Fruit fly (Drosophila melanogaster) whole organism, embryonic: ENCODE results near the gene Rbp1-like.

Experiments
- Bteb2 ChIP-seq: fragments of 200-800 bp; sonication (Bioruptor generic); optimal IDR thresholded peaks from 2 replicates; lab custom pipeline; 2016; ENCODE audit warnings: missing biosample characterization, missing genetic modification characterization
- CG10209 ChIP-seq: fragments of 200-800 bp; sonication (Bioruptor generic); optimal IDR thresholded peaks from 3 replicates; lab custom pipeline; 2017; ENCODE audit warnings: missing biosample characterization, mild to moderate bottlenecking, missing genetic modification characterization, missing genetic modification reagents
- CG10366 ChIP-seq: fragments of 200-800 bp; sonication (Bioruptor generic); IDR thresholded peaks from 2 replicates; pipeline ENCODE4 v1.3.6; 2022; ENCODE audit warnings: missing biosample characterization, missing genetic modification characterization
- CG10543 ChIP-seq: fragments of 200-800 bp; sonication (Bioruptor generic); optimal IDR thresholded peaks from 3 replicates; lab custom pipeline; 2017; ENCODE audit warnings: missing biosample characterization, mild to moderate bottlenecking, missing genetic modification characterization, moderate library complexity
- CG10959 ChIP-seq: fragments of 200-800 bp; sonication (Bioruptor generic); IDR thresholded peaks from 2 replicates; pipeline ENCODE4 v1.3.6; 2022; ENCODE audit warnings: missing biosample characterization, missing genetic modification characterization
- CG11093 ChIP-seq: fragments of 200-800 bp; sonication (Bioruptor generic); IDR thresholded peaks from 3 replicates; pipeline ENCODE4 v1.3.6; 2022; ENCODE audit warnings: missing biosample characterization, missing genetic modification characterization
- CG11247 ChIP-seq: fragments of 200-800 bp; sonication (Bioruptor generic); IDR thresholded peaks from 2 replicates; pipeline ENCODE4 v1.3.6; 2022; ENCODE audit warnings: missing biosample characterization, missing genetic modification characterization
- CG11696 ChIP-seq: fragments of 200-800 bp; sonication (Bioruptor generic); IDR thresholded peaks from 2 replicates; pipeline ENCODE4 v1.3.6; 2022; ENCODE audit warnings: missing biosample characterization, missing genetic modification characterization
- CG11723 ChIP-seq: fragments of 200-800 bp; sonication (Bioruptor generic); optimal IDR thresholded peaks from 2 replicates; lab custom pipeline; 2017; ENCODE audit warnings: missing biosample characterization, mild to moderate bottlenecking, missing genetic modification characterization
- CG12744 ChIP-seq: fragments of 200-800 bp; sonication (Bioruptor generic); optimal IDR thresholded peaks from 2 replicates; lab custom pipeline; 2016; ENCODE audit warnings: missing biosample characterization, missing genetic modification characterization
- CG15011 ChIP-seq: fragments of 200-800 bp; sonication (Bioruptor generic); optimal IDR thresholded peaks from 3 replicates; lab custom pipeline; 2018; ENCODE audit warnings: missing biosample characterization, mild to moderate bottlenecking, missing genetic modification characterization
- CG16863 ChIP-seq: fragments of 200-800 bp; sonication (Bioruptor generic); optimal IDR thresholded peaks from 3 replicates; lab custom pipeline; 2016; ENCODE audit warnings: missing biosample characterization, missing genetic modification characterization
- CG17328 ChIP-seq: fragments of 200-800 bp; sonication (Bioruptor generic); IDR thresholded peaks from 2 replicates; pipeline ENCODE4 v1.3.6; 2022; ENCODE audit warnings: missing biosample characterization, missing genetic modification characterization
- CG17802 ChIP-seq: fragments of 200-800 bp; sonication (Bioruptor generic); optimal IDR thresholded peaks from 2 replicates; lab custom pipeline; 2018; ENCODE audit warnings: missing biosample characterization, mild to moderate bottlenecking, missing genetic modification characterization, moderate library complexity
- CG2120 ChIP-seq: fragments of 200-800 bp; sonication (Bioruptor generic); optimal IDR thresholded peaks from 3 replicates; lab custom pipeline; 2016; ENCODE audit warnings: missing biosample characterization, missing genetic modification characterization
- CG34422 ChIP-seq: fragments of 200-800 bp; sonication (Bioruptor generic); IDR thresholded peaks from 3 replicates; pipeline ENCODE4 v1.3.6; 2022; ENCODE audit warnings: missing biosample characterization, missing genetic modification characterization
- CG4282 ChIP-seq: fragments of 200-800 bp; sonication (Bioruptor generic); optimal IDR thresholded peaks from 2 replicates; lab custom pipeline; 2016; ENCODE audit warnings: missing biosample characterization, missing genetic modification characterization
- CG6689 ChIP-seq: fragments of 200-800 bp; sonication (Bioruptor generic); IDR thresholded peaks from 2 replicates; pipeline ENCODE4 v1.3.6; 2022; ENCODE audit warnings: missing biosample characterization, missing genetic modification characterization
- CG7786 ChIP-seq: fragments of 200-800 bp; sonication (Bioruptor generic); optimal IDR thresholded peaks from 2 replicates; lab custom pipeline; 2016; ENCODE audit warnings: missing biosample characterization, missing genetic modification characterization
- CG8924 ChIP-seq: fragments of 200-800 bp; optimal IDR thresholded peaks from 3 replicates; lab custom pipeline; 2019; ENCODE audit warnings: missing biosample characterization, mild to moderate bottlenecking, missing genetic modification characterization, moderate library complexity
- CkIIα-i1 ChIP-seq: fragments of 200-800 bp; sonication (Bioruptor generic); IDR thresholded peaks from 2 replicates; pipeline ENCODE4 v1.3.6; 2022; ENCODE audit warnings: missing biosample characterization, missing genetic modification characterization
- D ChIP-seq, 2 experiments: fragments of 200-800 bp in 1 of 2; fragments of >200 bp in 1 of 2; sonication (Bioruptor generic) in 1 of 2; optimal IDR thresholded peaks; 2 replicates in 1 of 2; 3 replicates in 1 of 2; lab custom pipeline; 2017; ENCODE audit warnings: mild to moderate bottlenecking in 1 of 2, missing biosample characterization in 1 of 2, missing genetic modification characterization in 1 of 2, missing genetic modification reagents in 1 of 2
- Dip2 ChIP-seq: fragments of 200-800 bp; sonication (Bioruptor generic); IDR thresholded peaks from 2 replicates; pipeline ENCODE4 v1.3.6; 2022; ENCODE audit warnings: missing biosample characterization, missing genetic modification characterization
- Ets65A ChIP-seq: fragments of 200-800 bp; sonication (Bioruptor generic); peaks from one replicate; lab custom pipeline; 2016; ENCODE audit warnings: missing biosample characterization, missing genetic modification characterization
- HLHmδ ChIP-seq: fragments of 200-800 bp; sonication (Bioruptor generic); optimal IDR thresholded peaks from 2 replicates; lab custom pipeline; 2018; ENCODE audit warnings: missing biosample characterization, mild to moderate bottlenecking, missing genetic modification characterization, moderate library complexity
- HmgZ ChIP-seq: fragments of 200-800 bp; sonication (Bioruptor generic); optimal IDR thresholded peaks from 2 replicates; lab custom pipeline; 2018; ENCODE audit warnings: missing biosample characterization, mild to moderate bottlenecking, missing genetic modification characterization
- NC2α ChIP-seq: fragments of 200-800 bp; sonication (Bioruptor generic); optimal IDR thresholded peaks from 2 replicates; lab custom pipeline; 2016; ENCODE audit warnings: missing biosample characterization, missing genetic modification characterization
- Nf-YA ChIP-seq: fragments of 200-800 bp; sonication (Bioruptor generic); IDR thresholded peaks from 2 replicates; pipeline ENCODE4 v1.3.6; 2022; ENCODE audit warnings: missing biosample characterization, missing genetic modification characterization
- Nf-YC ChIP-seq: fragments of 200-800 bp; optimal IDR thresholded peaks from 3 replicates; lab custom pipeline; 2019; ENCODE audit warnings: missing biosample characterization, mild to moderate bottlenecking, missing genetic modification characterization, moderate library complexity
- Sin3A ChIP-seq: fragments of >200 bp; optimal IDR thresholded peaks from 2 replicates; lab custom pipeline; 2018
- Sox100B ChIP-seq: fragments of 200-800 bp; sonication (Bioruptor generic); optimal IDR thresholded peaks from 3 replicates; lab custom pipeline; 2018; ENCODE audit warnings: missing biosample characterization, mild to moderate bottlenecking, missing genetic modification characterization
- Sry-β ChIP-seq: fragments of 200-800 bp; sonication (Bioruptor generic); optimal IDR thresholded peaks from 2 replicates; lab custom pipeline; 2018; ENCODE audit warnings: missing biosample characterization, mild to moderate bottlenecking, missing genetic modification characterization, moderate library complexity
- Tbp ChIP-seq: fragments of >200 bp; optimal IDR thresholded peaks from 2 replicates; lab custom pipeline; 2018; ENCODE audit warnings: missing biosample characterization, missing genetic modification characterization
- cas ChIP-seq: fragments of 200-800 bp; sonication (Bioruptor generic); IDR thresholded peaks from 2 replicates; pipeline ENCODE4 v1.3.6; 2022; ENCODE audit warnings: missing biosample characterization, missing genetic modification characterization
- cato ChIP-seq: fragments of 200-800 bp; sonication (Bioruptor generic); optimal IDR thresholded peaks from 2 replicates; lab custom pipeline; 2016; ENCODE audit warnings: missing biosample characterization, missing genetic modification characterization, borderline replicate concordance
- dmrt11E ChIP-seq: fragments of 200-800 bp; sonication (Bioruptor generic); optimal IDR thresholded peaks from 3 replicates; lab custom pipeline; 2018; ENCODE audit warnings: missing biosample characterization, mild to moderate bottlenecking, missing genetic modification characterization, moderate library complexity
- fd102C ChIP-seq: fragments of 200-800 bp; sonication (Bioruptor generic); optimal IDR thresholded peaks from 2 replicates; lab custom pipeline; 2018; ENCODE audit warnings: missing biosample characterization, mild to moderate bottlenecking, missing genetic modification characterization, moderate library complexity
- fd3F ChIP-seq: fragments of 200-800 bp; sonication (Bioruptor generic); optimal IDR thresholded peaks from 2 replicates; lab custom pipeline; 2018; ENCODE audit warnings: missing biosample characterization, mild to moderate bottlenecking, missing genetic modification characterization, moderate library complexity
- hb ChIP-seq: fragments of 200-800 bp; sonication (Bioruptor generic); IDR thresholded peaks from 3 replicates; pipeline ENCODE4 v1.3.6; 2022; ENCODE audit warnings: missing biosample characterization, missing genetic modification characterization; ENCODE audit not compliant: partially characterized antibody
- knrl ChIP-seq: fragments of 200-800 bp; sonication (Bioruptor generic); IDR thresholded peaks from 3 replicates; pipeline ENCODE4 v1.3.6; 2022; ENCODE audit warnings: missing biosample characterization, missing genetic modification characterization; ENCODE audit not compliant: partially characterized antibody
- luna ChIP-seq: fragments of 200-800 bp; sonication (Bioruptor generic); optimal IDR thresholded peaks from 2 replicates; lab custom pipeline; 2016; ENCODE audit warnings: missing biosample characterization, missing genetic modification characterization
- nmo ChIP-seq: fragments of 200-800 bp; sonication (Bioruptor generic); optimal IDR thresholded peaks from 2 replicates; lab custom pipeline; 2018; ENCODE audit warnings: missing biosample characterization, mild to moderate bottlenecking, missing genetic modification characterization, moderate library complexity
- nom ChIP-seq: fragments of 200-800 bp; sonication (Bioruptor generic); optimal IDR thresholded peaks from 2 replicates; lab custom pipeline; 2017; ENCODE audit warnings: missing biosample characterization, missing genetic modification characterization, mild to moderate bottlenecking, moderate library complexity, missing genetic modification reagents
- oc ChIP-seq: fragments of 200-800 bp; sonication (Bioruptor generic); optimal IDR thresholded peaks from 2 replicates; lab custom pipeline; 2018; ENCODE audit warnings: missing biosample characterization, mild to moderate bottlenecking, missing genetic modification characterization, moderate library complexity
- p53 ChIP-seq: fragments of 200-800 bp; sonication (Bioruptor generic); optimal IDR thresholded peaks from 2 replicates; lab custom pipeline; 2016; ENCODE audit warnings: missing biosample characterization, missing genetic modification characterization
- row ChIP-seq: fragments of 200-800 bp; sonication (Bioruptor generic); IDR thresholded peaks from 3 replicates; pipeline ENCODE4 v1.3.6; 2022; ENCODE audit warnings: missing biosample characterization, missing genetic modification characterization
- sc ChIP-seq, 3 experiments: fragments of >200 bp in 2 of 3; fragments of 200-800 bp in 1 of 3; sonication (Bioruptor generic) in 1 of 3; optimal IDR thresholded peaks; 2 replicates in 2 of 3; 3 replicates in 1 of 3; lab custom pipeline; 2017; ENCODE audit warnings: mild to moderate bottlenecking in 1 of 3, missing biosample characterization in 1 of 3, missing genetic modification characterization in 1 of 3, missing genetic modification reagents in 1 of 3
- tna ChIP-seq: fragments of 200-800 bp; sonication (Bioruptor generic); IDR thresholded peaks from 2 replicates; pipeline ENCODE4 v1.3.6; 2022; ENCODE audit warnings: missing biosample characterization, missing genetic modification characterization; ENCODE audit not compliant: partially characterized antibody

Rbp1-like gene

DNA sequence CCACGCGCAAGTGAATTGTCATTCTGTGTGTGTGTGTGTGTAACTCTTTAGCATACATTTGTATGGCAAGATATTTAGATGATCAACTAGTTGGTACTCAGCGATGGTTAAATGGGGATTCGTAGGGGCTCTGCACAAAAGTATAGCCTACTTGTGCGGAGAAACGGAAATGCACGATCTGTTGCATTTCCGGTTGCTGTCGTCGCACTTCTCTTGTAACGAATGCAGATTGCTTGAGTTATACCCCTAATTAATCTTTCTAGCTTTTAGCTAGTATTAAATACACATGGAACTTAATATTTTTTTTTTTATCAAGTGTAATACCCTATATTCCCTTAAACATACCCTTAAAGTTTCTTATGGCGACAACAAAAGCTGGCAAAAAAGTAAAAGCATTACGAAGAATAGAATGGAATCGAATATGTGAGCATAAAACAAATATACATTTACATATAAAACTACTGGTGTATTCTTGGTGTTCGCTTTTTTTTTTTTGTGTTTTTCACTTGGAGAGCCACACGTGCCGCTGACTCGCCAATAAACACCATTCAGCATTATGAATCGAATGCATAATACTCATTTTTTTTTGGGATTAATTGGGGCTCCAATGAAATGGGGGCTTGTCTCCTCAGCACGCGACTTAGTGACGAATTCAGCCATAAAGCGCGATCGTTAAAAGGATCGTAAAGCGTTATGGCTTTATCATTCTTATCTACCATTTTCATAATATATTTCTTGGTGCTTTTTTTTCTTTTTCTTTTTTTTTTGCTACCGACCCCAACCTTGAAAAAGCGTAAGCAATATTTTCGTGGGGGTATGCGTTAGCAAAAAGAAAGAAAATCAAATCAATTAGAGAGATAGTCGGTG, 6.7 kb upstream of the Rbp1-like start (continued):
- no peak for TF ChIP-seq dmrt11E (tag; lab: Kevin White, UChicago)
- TF ChIP-seq fd3F (GFP tag; lab: Kevin White, UChicago), result no peak
- TF ChIP-seq Bteb2 (GFP tag; lab: Kevin White, UChicago), result peak; percentile 41
- TF ChIP-seq cas (GFP tag; lab: Robert Waterston, UW), result no peak
- peak; percentile 63 for TF ChIP-seq CG10209 (GFP tag; lab: Kevin White, UChicago)
- TF ChIP-seq CG12744, result peak; percentile 40
- TF ChIP-seq CG10543, result no peak
- no peak for TF ChIP-seq CG16863
- peak; percentile 37 for TF ChIP-seq luna (GFP tag; lab: Kevin White, UChicago)
- no peak for TF ChIP-seq Sin3A
- TF ChIP-seq knrl (GFP tag; lab: Robert Waterston, UW), result no peak
- peak; percentile 93 for TF ChIP-seq Ets65A
- no peak for TF ChIP-seq Sox100B (GFP tag; lab: Kevin White, UChicago)
- TF ChIP-seq CG11093 (GFP tag; lab: Robert Waterston, UW), result no peak
- peak; percentile 79 for TF ChIP-seq CG7786
- TF ChIP-seq CG34422 (GFP tag; lab: Robert Waterston, UW), result no peak
- TF ChIP-seq CG17328 (GFP tag; lab: Robert Waterston, UW), result peak; percentile 9; the same call in 1 of the 2 replicates
- TF ChIP-seq CG8924 (tag; lab: Kevin White, UChicago), result no peak
- no peak for TF ChIP-seq Sry-β
- no peak for TF ChIP-seq CG10366 (GFP tag; lab: Robert Waterston, UW)
- TF ChIP-seq p53, result no peak
- 0 out of 2 replicates have a peak, but pooled peaks have one; percentile 20 for TF ChIP-seq CG11247 (GFP tag; lab: Robert Waterston, UW)
- no peak for TF ChIP-seq CG4282 (GFP tag; lab: Kevin White, UChicago)
- peak; percentile 50; the same call in 1 of the 3 replicates for TF ChIP-seq row
- TF ChIP-seq CG17802 (tag; lab: Kevin White, UChicago), result no peak
- TF ChIP-seq Nf-YC, result no peak
- TF ChIP-seq tna (GFP tag; lab: Robert Waterston, UW), result no peak
- no peak for TF ChIP-seq hb
- TF ChIP-seq HmgZ (tag; lab: Kevin White, UChicago), result peak; percentile 31
- TF ChIP-seq fd102C (GFP tag; lab: Kevin White, UChicago), result no peak
- no peak for TF ChIP-seq oc
- TF ChIP-seq CG2120 (GFP tag; lab: Kevin White, UChicago), result peak; percentile 93
- no peak for TF ChIP-seq nom (GFP tag; lab: Kevin White, UChicago)
- TF ChIP-seq CG6689 (GFP tag; lab: Robert Waterston, UW), result no peak
- no peak for TF ChIP-seq cato (GFP tag; lab: Kevin White, UChicago)
- TF ChIP-seq CkIIα-i1 (GFP tag; lab: Robert Waterston, UW), result no peak
- no peak for TF ChIP-seq CG11723
- TF ChIP-seq CG10959 (GFP tag; lab: Robert Waterston, UW), result no peak
- no peak for TF ChIP-seq Tbp (GFP tag; lab: Kevin White, UChicago)
- no peak for TF ChIP-seq NC2α (GFP tag; lab: Kevin White, UChicago)
- no peak for TF ChIP-seq nmo (GFP tag; lab: Kevin White, UChicago)
- 0 out of 2 replicates have a peak, but pooled peaks have one; percentile 7 for TF ChIP-seq CG11696 (GFP tag; lab: Robert Waterston, UW)
- TF ChIP-seq Dip2 (GFP tag; lab: Robert Waterston, UW), result no peak
- no peak for TF ChIP-seq Nf-YA
- TF ChIP-seq sc (optimal IDR thresholded peaks at IDR 0.05; lab: Kevin White, UChicago), result no peak
- TF ChIP-seq sc (GFP tag; optimal IDR thresholded peaks at IDR 0.05; lab: Kevin White, UChicago), result no peak
- TF ChIP-seq HLHmδ, result no peak
- peak; percentile 72 for TF ChIP-seq CG15011
- TF ChIP-seq D (optimal IDR thresholded peaks at IDR 0.05; lab: Kevin White, UChicago), result no peak
- no peak for TF ChIP-seq D (GFP tag; optimal IDR thresholded peaks at IDR 0.05; lab: Kevin White, UChicago)
